Fruit fly (Drosophila melanogaster): Measurements from ENCODE around the gene VAChT.
A peak's percentile ranks its signal among the peaks of the same experiment; 100 is the strongest.

The VAChT gene

dm6 chr3R:18663525-18663924 lies 41.8 kb upstream of the VAChT start, which contains the start of the genes Cpsf73 and Gos28 (continued):
- no peak for TF ChIP-seq maf-S (GFP tag; optimal IDR thresholded peaks at IDR 0.05)
- TF ChIP-seq klu (GFP tag; IDR thresholded peaks at IDR 0.05), result no peak
- peak; percentile 16 for TF ChIP-seq CG17385 (GFP tag; optimal IDR thresholded peaks at IDR 0.05)
- TF ChIP-seq CG2202 (tag; optimal IDR thresholded peaks at IDR 0.05), result no peak
- no peak for TF ChIP-seq fd64A (GFP tag; optimal IDR thresholded peaks at IDR 0.05)
- no peak for TF ChIP-seq zf30C (GFP tag; optimal IDR thresholded peaks at IDR 0.05)
- no peak for TF ChIP-seq zfh2 (GFP tag; optimal IDR thresholded peaks at IDR 0.05)
- TF ChIP-seq CG3281 (GFP tag; optimal IDR thresholded peaks at IDR 0.05), result no peak
- TF ChIP-seq CG17802 (tag; optimal IDR thresholded peaks at IDR 0.05), result peak; percentile 98
- no peak for TF ChIP-seq cad (GFP tag; optimal IDR thresholded peaks at IDR 0.05)
- TF ChIP-seq pb (GFP tag; optimal IDR thresholded peaks at IDR 0.05), result no peak
- TF ChIP-seq CG8944 (GFP tag; optimal IDR thresholded peaks at IDR 0.05), result peak; percentile 18
- no peak for TF ChIP-seq CG18599 (GFP tag; optimal IDR thresholded peaks at IDR 0.05)
- peak; percentile 25 for TF ChIP-seq dm (GFP tag; optimal IDR thresholded peaks at IDR 0.05)
- no peak for TF ChIP-seq amos (GFP tag; IDR thresholded peaks at IDR 0.05; ENCODE audit: partially characterized antibody)
- no peak for TF ChIP-seq Atf-2 (GFP tag; optimal IDR thresholded peaks at IDR 0.05)
- TF ChIP-seq gcm (GFP tag; optimal IDR thresholded peaks at IDR 0.05), result no peak
- peak; percentile 61 for TF ChIP-seq BEAF-32 (GFP tag; optimal IDR thresholded peaks at IDR 0.05)
- peak; percentile 61 for TF ChIP-seq CG14710 (tag; optimal IDR thresholded peaks at IDR 0.05)
- TF ChIP-seq CG17328 (GFP tag; IDR thresholded peaks at IDR 0.05), result 0 out of 2 replicates have a peak, but pooled peaks have one; percentile 25
- no peak for TF ChIP-seq CG3163 (GFP tag; optimal IDR thresholded peaks at IDR 0.05)
- no peak for TF ChIP-seq danr (GFP tag; IDR thresholded peaks at IDR 0.05)
- no peak for TF ChIP-seq D19B (GFP tag; optimal IDR thresholded peaks at IDR 0.05)
- peak; percentile 3 for TF ChIP-seq twi (tag; optimal IDR thresholded peaks at IDR 0.05)
- TF ChIP-seq CG10147 (GFP tag; optimal IDR thresholded peaks at IDR 0.05), result peak; percentile 13
- no peak for TF ChIP-seq usp (GFP tag; optimal IDR thresholded peaks at IDR 0.05)
- no peak for TF ChIP-seq Fer3 (tag; optimal IDR thresholded peaks at IDR 0.05)
- no peak for TF ChIP-seq tna (GFP tag; IDR thresholded peaks at IDR 0.05; ENCODE audit: partially characterized antibody)
- TF ChIP-seq corto (GFP tag; optimal IDR thresholded peaks at IDR 0.05), result no peak
- TF ChIP-seq hb (GFP tag; IDR thresholded peaks at IDR 0.05; ENCODE audit: partially characterized antibody), result no peak
- TF ChIP-seq Xrp1 (GFP tag; IDR thresholded peaks at IDR 0.05), result peak; percentile 10; the same call in 1 of the 2 replicates
- TF ChIP-seq CG9609 (GFP tag; optimal IDR thresholded peaks at IDR 0.05), result no peak
- no peak for TF ChIP-seq Dref (GFP tag; IDR thresholded peaks at IDR 0.05)
- no peak for TF ChIP-seq HLH4C (GFP tag; IDR thresholded peaks at IDR 0.05; ENCODE audit: partially characterized antibody)
- TF ChIP-seq B-H1 (GFP tag; IDR thresholded peaks at IDR 0.05), result no peak
- TF ChIP-seq Dbx (GFP tag; IDR thresholded peaks at IDR 0.05), result no peak
- TF ChIP-seq CG7839 (tag; optimal IDR thresholded peaks at IDR 0.05), result no peak
- no peak for TF ChIP-seq nom (GFP tag; optimal IDR thresholded peaks at IDR 0.05)
- no peak for TF ChIP-seq CG2199 (GFP tag; IDR thresholded peaks at IDR 0.05)
- TF ChIP-seq ranshi (GFP tag; IDR thresholded peaks at IDR 0.05), result peak; percentile 41; the same call in 1 of the 2 replicates
- TF ChIP-seq lab (GFP tag; optimal IDR thresholded peaks at IDR 0.05), result no peak
- no peak for TF ChIP-seq CG11398 (GFP tag; optimal IDR thresholded peaks at IDR 0.05)
- TF ChIP-seq CG13894 (tag; optimal IDR thresholded peaks at IDR 0.05), result no peak
- TF ChIP-seq disco-r (GFP tag; optimal IDR thresholded peaks at IDR 0.05), result no peak
- TF ChIP-seq CG3726 (GFP tag; IDR thresholded peaks at IDR 0.05), result no peak
- 0 out of 2 replicates have a peak, but pooled peaks have one; percentile 33 for TF ChIP-seq CG14014 (GFP tag; IDR thresholded peaks at IDR 0.05)
- no peak for TF ChIP-seq pfk (GFP tag; optimal IDR thresholded peaks at IDR 0.05)
- peak; percentile 3 for TF ChIP-seq Blimp-1 (GFP tag; optimal IDR thresholded peaks at IDR 0.05)
- TF ChIP-seq yki (optimal IDR thresholded peaks at IDR 0.05), result no peak
- no peak for TF ChIP-seq Max (GFP tag; optimal IDR thresholded peaks at IDR 0.05)
- peak; percentile 82 for TF ChIP-seq sens (GFP tag)
- no peak for TF ChIP-seq onecut (GFP tag; IDR thresholded peaks at IDR 0.05)

Data from whole organism, embryonic.